Worm (Caenorhabditis elegans): Measurements from ENCODE around the gene unk-1.

unk-1 gene

ce11 chrX:8018441-8018840, 3.7 kb downstream of the unk-1 start:
- TF ChIP-seq elt-2 (tag; optimal IDR thresholded peaks at IDR 0.05) (peak; percentile 24), egl-5 (tag; optimal IDR thresholded peaks at IDR 0.05) (peak; percentile 7), ceh-82 (tag; optimal IDR thresholded peaks at IDR 0.05) (no peak), ama-1 (optimal IDR thresholded peaks at IDR 0.05) (peak; percentile 93), nhr-23 (tag; optimal IDR thresholded peaks at IDR 0.05) (peak; percentile 7), pha-4 (tag; optimal IDR thresholded peaks at IDR 0.05) (peak; percentile 91), nhr-25 (tag; optimal IDR thresholded peaks at IDR 0.05) (peak; percentile 31), lin-15B (tag; optimal IDR thresholded peaks at IDR 0.05) (no peak), jun-1 (tag; optimal IDR thresholded peaks at IDR 0.05) (peak; percentile 30)

DNA sequence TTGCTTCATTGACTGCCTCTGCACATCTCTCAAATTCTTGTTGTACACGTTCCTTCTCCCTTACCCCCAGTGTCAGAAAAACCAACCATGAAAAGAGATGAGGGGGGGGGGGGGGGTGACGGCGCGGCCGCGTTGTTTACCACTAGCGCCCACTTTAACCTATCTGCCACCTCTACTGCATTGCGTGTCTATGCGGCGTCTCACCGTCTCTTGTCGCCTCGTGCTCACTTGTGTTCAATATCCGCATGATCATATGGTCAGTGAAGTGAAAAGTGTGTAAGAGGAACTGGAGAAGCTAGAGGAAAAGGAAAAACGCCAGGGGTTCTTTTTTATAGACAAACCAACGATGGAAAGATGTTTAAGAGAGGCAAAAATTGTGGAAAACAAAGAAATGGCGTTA, 4.9 kb downstream of the unk-1 start:
- TF ChIP-seq sea-2 (GFP tag; optimal IDR thresholded peaks at IDR 0.05), result no peak
- no peak for TF ChIP-seq nhr-67 (tag; optimal IDR thresholded peaks at IDR 0.05)
- peak; percentile 30 for TF ChIP-seq ceh-82 (tag; optimal IDR thresholded peaks at IDR 0.05)
- TF ChIP-seq pha-4 (tag; optimal IDR thresholded peaks at IDR 0.05), result peak; percentile 98
- TF ChIP-seq elt-3 (tag; optimal IDR thresholded peaks at IDR 0.05), result no peak
- peak; percentile 65 for TF ChIP-seq nhr-23 (tag; optimal IDR thresholded peaks at IDR 0.05)
- no peak for TF ChIP-seq ztf-4 (tag; optimal IDR thresholded peaks at IDR 0.05)
- TF ChIP-seq nhr-237 (tag; optimal IDR thresholded peaks at IDR 0.05), result no peak
- TF ChIP-seq ztf-11 (tag; optimal IDR thresholded peaks at IDR 0.05), result no peak
- TF ChIP-seq fos-1 (tag; optimal IDR thresholded peaks at IDR 0.05), result no peak
- TF ChIP-seq nhr-12 (tag; optimal IDR thresholded peaks at IDR 0.05), result no peak
- TF ChIP-seq lin-39 (tag; optimal IDR thresholded peaks at IDR 0.05), result peak; percentile 93
- no peak for TF ChIP-seq daf-12 (tag; optimal IDR thresholded peaks at IDR 0.05)
- TF ChIP-seq skn-1 (tag; optimal IDR thresholded peaks at IDR 0.05), result peak; percentile 23
- TF ChIP-seq fkh-2 (tag; optimal IDR thresholded peaks at IDR 0.05), result no peak
- TF ChIP-seq ZK546.5 (tag; optimal IDR thresholded peaks at IDR 0.05), result no peak
- peak; percentile 55 for TF ChIP-seq tbx-2 (tag; optimal IDR thresholded peaks at IDR 0.05)
- peak; percentile 84 for TF ChIP-seq hmg-11 (tag; optimal IDR thresholded peaks at IDR 0.05)
- peak; percentile 30 for TF ChIP-seq fkh-10 (GFP tag; optimal IDR thresholded peaks at IDR 0.05)
- TF ChIP-seq elt-1 (tag; optimal IDR thresholded peaks at IDR 0.05), result peak; percentile 31
- TF ChIP-seq egl-5 (tag; optimal IDR thresholded peaks at IDR 0.05), result peak; percentile 94
- no peak for TF ChIP-seq mml-1 (tag; optimal IDR thresholded peaks at IDR 0.05)
- peak; percentile 91 for TF ChIP-seq ama-1 (optimal IDR thresholded peaks at IDR 0.05)
- no peak for TF ChIP-seq R02D3.7 (tag; optimal IDR thresholded peaks at IDR 0.05)
- TF ChIP-seq snpc-4 (tag; optimal IDR thresholded peaks at IDR 0.05), result peak; percentile 32
- TF ChIP-seq nfya-1 (tag; optimal IDR thresholded peaks at IDR 0.05; ENCODE audit: insufficient read depth), result peak; percentile 89
- TF ChIP-seq nhr-43 (tag; optimal IDR thresholded peaks at IDR 0.05; ENCODE audit: poor library complexity, severe bottlenecking), result peak; percentile 47
- no peak for TF ChIP-seq unc-39 (tag; optimal IDR thresholded peaks at IDR 0.05)
- peak; percentile 91 for TF ChIP-seq jun-1 (tag; optimal IDR thresholded peaks at IDR 0.05)
- peak; percentile 64 for TF ChIP-seq nhr-77 (tag; optimal IDR thresholded peaks at IDR 0.05)
- no peak for TF ChIP-seq nhr-28 (tag; optimal IDR thresholded peaks at IDR 0.05)
- TF ChIP-seq unc-62 (GFP tag; optimal IDR thresholded peaks at IDR 0.05), result peak; percentile 37
- TF ChIP-seq pqm-1 (tag; optimal IDR thresholded peaks at IDR 0.05), result peak; percentile 63
- TF ChIP-seq eor-1 (tag; optimal IDR thresholded peaks at IDR 0.05), result peak in 1 of 2 experiments; percentile 14
- TF ChIP-seq lin-15B (tag; optimal IDR thresholded peaks at IDR 0.05), result peak; percentile 10
- peak; percentile 11 for TF ChIP-seq nhr-76 (tag; optimal IDR thresholded peaks at IDR 0.05)
- TF ChIP-seq mdl-1 (tag; optimal IDR thresholded peaks at IDR 0.05), result peak; percentile 87
- no peak for TF ChIP-seq zag-1 (tag; optimal IDR thresholded peaks at IDR 0.05)
- no peak for TF ChIP-seq nhr-11 (tag; optimal IDR thresholded peaks at IDR 0.05)
- peak; percentile 89 for TF ChIP-seq lsy-12 (tag; optimal IDR thresholded peaks at IDR 0.05)
- no peak for TF ChIP-seq egl-27 (tag; optimal IDR thresholded peaks at IDR 0.05)
- TF ChIP-seq ceh-16 (tag; optimal IDR thresholded peaks at IDR 0.05), result no peak
- TF ChIP-seq aly-2 (tag; optimal IDR thresholded peaks at IDR 0.05), result no peak
- no peak for TF ChIP-seq ceh-9 (tag; optimal IDR thresholded peaks at IDR 0.05)
- peak; percentile 77 for TF ChIP-seq elt-2 (tag; optimal IDR thresholded peaks at IDR 0.05)
- peak; percentile 69 for TF ChIP-seq ceh-28 (tag; optimal IDR thresholded peaks at IDR 0.05)
- peak; percentile 66 for TF ChIP-seq nhr-25 (tag; optimal IDR thresholded peaks at IDR 0.05)

Measured in whole organism, L3 larva.